Fruit fly (Drosophila melanogaster) whole organism, embryonic: Measurements from ENCODE around the gene PMP34.

Source experiments
- Awh ChIP-seq: fragments of 200-800 bp; sonication (Bioruptor generic); IDR thresholded peaks from 2 replicates; pipeline ENCODE4, ENCODE4 v1.3.6; 2022; ENCODE audit warnings: missing biosample characterization, missing genetic modification characterization
- BEAF-32 ChIP-seq: fragments of 200-800 bp; sonication (Bioruptor generic); optimal IDR thresholded peaks from 3 replicates; lab custom pipeline; 2017; ENCODE audit warnings: missing biosample characterization, missing genetic modification characterization, mild to moderate bottlenecking, moderate library complexity, missing genetic modification reagents
- CG11696 ChIP-seq: fragments of 200-800 bp; sonication (Bioruptor generic); IDR thresholded peaks from 2 replicates; pipeline ENCODE4 v1.3.6; 2022; ENCODE audit warnings: missing biosample characterization, missing genetic modification characterization
- CG34422 ChIP-seq: fragments of 200-800 bp; sonication (Bioruptor generic); IDR thresholded peaks from 3 replicates; pipeline ENCODE4 v1.3.6; 2022; ENCODE audit warnings: missing biosample characterization, missing genetic modification characterization
- CG6175 ChIP-seq: fragments of 200-800 bp; sonication (Bioruptor generic); IDR thresholded peaks from 3 replicates; pipeline ENCODE4 v1.3.6; 2022; ENCODE audit warnings: missing biosample characterization, missing genetic modification characterization
- Dfd ChIP-seq, 2 experiments: fragments of >200 bp; optimal IDR thresholded peaks; 2 replicates each; lab custom pipeline; 2017; ENCODE audit warnings: missing biosample characterization in 2 of 2, missing genetic modification characterization in 2 of 2
- Elba2 ChIP-seq: fragments of 200-800 bp; sonication (Bioruptor generic); optimal IDR thresholded peaks from 3 replicates; lab custom pipeline; 2016; ENCODE audit warnings: missing biosample characterization, missing genetic modification characterization
- Scr ChIP-seq: fragments of 200-800 bp; sonication (Bioruptor generic); IDR thresholded peaks from 2 replicates; pipeline ENCODE4 v1.3.6; 2022; ENCODE audit warnings: missing biosample characterization, missing genetic modification characterization; ENCODE audit not compliant: partially characterized antibody
- corto ChIP-seq: fragments of 200-800 bp; sonication (Bioruptor generic); optimal IDR thresholded peaks from 2 replicates; lab custom pipeline; 2016; ENCODE audit warnings: missing biosample characterization, mild to moderate bottlenecking, missing genetic modification characterization, moderate library complexity
- fd64A ChIP-seq: fragments of 200-800 bp; sonication (Bioruptor generic); optimal IDR thresholded peaks from 3 replicates; lab custom pipeline; 2018; ENCODE audit warnings: missing biosample characterization, mild to moderate bottlenecking, missing genetic modification characterization
- gem ChIP-seq: fragments of 200-800 bp; sonication (Bioruptor generic); optimal IDR thresholded peaks from 2 replicates; lab custom pipeline; 2019; ENCODE audit warnings: missing biosample characterization, mild to moderate bottlenecking, missing genetic modification characterization, moderate library complexity
- schlank ChIP-seq: fragments of 200-800 bp; sonication (Bioruptor generic); optimal IDR thresholded peaks from 2 replicates; lab custom pipeline; 2018; ENCODE audit warnings: missing biosample characterization, mild to moderate bottlenecking, missing genetic modification characterization
- shn ChIP-seq: fragments of 200-800 bp; sonication (Bioruptor generic); optimal IDR thresholded peaks from 3 replicates; lab custom pipeline; 2016; ENCODE audit warnings: missing biosample characterization, missing genetic modification characterization
- zfh2 ChIP-seq: fragments of 200-800 bp; sonication (Bioruptor generic); optimal IDR thresholded peaks from 2 replicates; lab custom pipeline; 2016; ENCODE audit warnings: missing biosample characterization, missing genetic modification characterization

- TF ChIP-seq zfh2 (GFP tag; lab: Kevin White, UChicago), result no peak
- TF ChIP-seq CG34422 (GFP tag; lab: Robert Waterston, UW), result no peak
- no peak for TF ChIP-seq Awh
- TF ChIP-seq Dfd (GFP tag; optimal IDR thresholded peaks at IDR 0.05; lab: Kevin White, UChicago), result no peak
- no peak for TF ChIP-seq Elba2
- TF ChIP-seq gem, result no peak
- TF ChIP-seq CG11696 (GFP tag; lab: Robert Waterston, UW), result no peak
- TF ChIP-seq fd64A (GFP tag; lab: Kevin White, UChicago), result no peak
- no peak for TF ChIP-seq schlank (tag; lab: Kevin White, UChicago)
- peak; percentile 80 for TF ChIP-seq BEAF-32 (GFP tag; lab: Kevin White, UChicago)
- TF ChIP-seq CG6175 (GFP tag; lab: Robert Waterston, UW), result no peak
- TF ChIP-seq corto (GFP tag; lab: Kevin White, UChicago), result no peak
- no peak for TF ChIP-seq shn (GFP tag; lab: Kevin White, UChicago)
- TF ChIP-seq Scr (GFP tag; lab: Robert Waterston, UW), result peak; percentile 85
Measured at dm6 chr3L:4367339-4367738, 48.8 kb downstream of the PMP34 start, which contains the start of gene CG11342.
